Worm (Caenorhabditis elegans) whole organism, young adult: ENCODE results near the gene rop-1.

Experiments
- B0035.1 ChIP-seq: sonication (generic microtip); optimal IDR thresholded peaks from 2 replicates; lab custom pipeline; 2016; ENCODE audit warnings: missing genetic modification characterization, mild to moderate bottlenecking, missing compliant biosample characterization, missing genotype, missing genetic modification reagents
- D2030.7 ChIP-seq: fragments of 200-800 bp; sonication (Bioruptor generic); IDR thresholded peaks from 2 replicates; pipeline ENCODE4 v1.3.6; 2022; ENCODE audit warnings: missing genetic modification reagents, missing genetic modification characterization, missing compliant biosample characterization
- F23B12.7 ChIP-seq: sonication (generic microtip); optimal IDR thresholded peaks from 2 replicates; lab custom pipeline; 2017; ENCODE audit warnings: missing genetic modification characterization, mild to moderate bottlenecking, missing compliant biosample characterization, antibody characterized with exemption, moderate library complexity; ENCODE audit not compliant: insufficient read depth
- F33H1.4 ChIP-seq: fragments of 200-800 bp; sonication (Bioruptor generic); IDR thresholded peaks from 2 replicates; pipeline ENCODE4 v1.3.6; 2022; ENCODE audit warnings: missing genetic modification reagents, missing genetic modification characterization, missing compliant biosample characterization
- F49E8.2 ChIP-seq: sonication (generic microtip); optimal IDR thresholded peaks from 3 replicates; lab custom pipeline; 2017; ENCODE audit warnings: missing genetic modification characterization, mild to moderate bottlenecking, missing compliant biosample characterization, antibody characterized with exemption, moderate library complexity; ENCODE audit not compliant: insufficient read depth
- F57A8.1 ChIP-seq: fragments of 200-800 bp; sonication (Bioruptor generic); optimal IDR thresholded peaks from 2 replicates; lab custom pipeline; 2018; ENCODE audit warnings: mild to moderate bottlenecking, missing genetic modification characterization, moderate library complexity, missing compliant biosample characterization
- T26A5.8 ChIP-seq: sonication (generic microtip); optimal IDR thresholded peaks from 2 replicates; lab custom pipeline; 2016; ENCODE audit warnings: missing genetic modification characterization, missing compliant biosample characterization
- Y53F4B.3 ChIP-seq: fragments of 200-800 bp; sonication (Bioruptor generic); IDR thresholded peaks from 2 replicates; pipeline ENCODE4 v1.3.6; 2022; ENCODE audit warnings: missing genetic modification reagents, missing genetic modification characterization, missing compliant biosample characterization
- Y56A3A.18 ChIP-seq: fragments of 200-800 bp; sonication (Bioruptor generic); IDR thresholded peaks from 2 replicates; pipeline ENCODE4 v1.3.6; 2022; ENCODE audit warnings: missing genetic modification reagents, missing genetic modification characterization, missing compliant biosample characterization
- Y67H2A.10 ChIP-seq: fragments of 200-800 bp; sonication (Bioruptor generic); conservative IDR thresholded peaks from 2 replicates; pipeline ENCODE4 v1.3.6; 2022; ENCODE audit warnings: missing genetic modification reagents, missing genetic modification characterization, missing compliant biosample characterization
- Y79H2A.3 ChIP-seq: fragments of 200-800 bp; sonication (Bioruptor generic); conservative IDR thresholded peaks from 2 replicates; pipeline ENCODE4 v1.3.6; 2022; ENCODE audit warnings: missing genetic modification reagents, missing genetic modification characterization, missing compliant biosample characterization
- Y95B8A.8 ChIP-seq: fragments of 200-800 bp; sonication (Bioruptor generic); IDR thresholded peaks from 2 replicates; pipeline ENCODE4 v1.3.6; 2022; ENCODE audit warnings: missing genetic modification reagents, missing genetic modification characterization, missing compliant biosample characterization
- akir-1 ChIP-seq: fragments of 200-800 bp; sonication (Bioruptor generic); optimal IDR thresholded peaks from 2 replicates; lab custom pipeline; 2018; ENCODE audit warnings: mild to moderate bottlenecking, missing genetic modification characterization, moderate library complexity, missing compliant biosample characterization
- athp-1 ChIP-seq: sonication (generic microtip); optimal IDR thresholded peaks from 2 replicates; lab custom pipeline; 2017; ENCODE audit warnings: mild to moderate bottlenecking, missing genetic modification characterization, missing compliant biosample characterization
- attf-3 ChIP-seq: fragments of 200-800 bp; sonication (Bioruptor generic); conservative IDR thresholded peaks from 2 replicates; pipeline ENCODE4 v1.3.6; 2022; ENCODE audit warnings: missing genetic modification reagents, missing genetic modification characterization, missing compliant biosample characterization
- ccch-3 ChIP-seq: fragments of 200-800 bp; sonication (Bioruptor generic); optimal IDR thresholded peaks from 2 replicates; lab custom pipeline; 2018; ENCODE audit warnings: mild to moderate bottlenecking, missing genetic modification characterization, missing compliant biosample characterization
- ceh-27 ChIP-seq: fragments of 200-800 bp; sonication (Bioruptor generic); optimal IDR thresholded peaks from 2 replicates; lab custom pipeline; 2018; ENCODE audit warnings: mild to moderate bottlenecking, missing genetic modification characterization, moderate library complexity, missing compliant biosample characterization
- die-1 ChIP-seq: sonication (generic microtip); optimal IDR thresholded peaks from 2 replicates; lab custom pipeline; 2016; ENCODE audit warnings: missing genotype, mild to moderate bottlenecking, missing genetic modification characterization, missing compliant biosample characterization
- dpl-1 ChIP-seq: fragments of 150-350 bp; optimal IDR thresholded peaks from 2 replicates; lab custom pipeline; 2014; ENCODE audit warnings: missing biosample characterization, missing genetic modification reagents, missing genetic modification characterization
- efl-1 ChIP-seq: fragments of 150-350 bp; optimal IDR thresholded peaks from 2 replicates; lab custom pipeline; 2014; ENCODE audit warnings: missing biosample characterization, missing genetic modification reagents, missing genetic modification characterization
- egl-44 ChIP-seq: fragments of 200-800 bp; sonication (Bioruptor generic); IDR thresholded peaks from 2 replicates; pipeline ENCODE4 v1.3.6; 2022; ENCODE audit warnings: missing genetic modification reagents, missing genetic modification characterization, missing compliant biosample characterization
- ets-4 ChIP-seq: fragments of 200-800 bp; sonication (Bioruptor generic); optimal IDR thresholded peaks from 2 replicates; lab custom pipeline; 2018; ENCODE audit warnings: mild to moderate bottlenecking, missing genetic modification characterization, missing compliant biosample characterization
- hlh-12 ChIP-seq: sonication (generic microtip); optimal IDR thresholded peaks from 2 replicates; lab custom pipeline; 2016; ENCODE audit warnings: missing genetic modification characterization, missing compliant biosample characterization
- hlh-26 ChIP-seq: fragments of 200-800 bp; sonication (Bioruptor generic); conservative IDR thresholded peaks from 2 replicates; pipeline ENCODE4 v1.3.6; 2022; ENCODE audit warnings: missing genetic modification reagents, missing genetic modification characterization, missing compliant biosample characterization
- hmg-20 ChIP-seq: fragments of 200-800 bp; sonication (Bioruptor generic); IDR thresholded peaks from 2 replicates; pipeline ENCODE4 v1.3.6; 2022; ENCODE audit warnings: missing genetic modification reagents, missing genetic modification characterization, missing compliant biosample characterization
- hsf-1 ChIP-seq: fragments of 200-800 bp; sonication (Bioruptor generic); IDR thresholded peaks from 2 replicates; pipeline ENCODE4 v1.3.6; 2022; ENCODE audit warnings: missing genetic modification reagents, missing genetic modification characterization, missing compliant biosample characterization
- lag-1 ChIP-seq: fragments of 200-800 bp; sonication (Bioruptor generic); IDR thresholded peaks from 2 replicates; pipeline ENCODE4 v1.3.6; 2022; ENCODE audit warnings: missing genetic modification reagents, missing genetic modification characterization, missing compliant biosample characterization
- let-607 ChIP-seq, 2 experiments: fragments of 200-800 bp in 1 of 2; sonication (Bioruptor generic) in 1 of 2; sonication (generic microtip) in 1 of 2; optimal IDR thresholded peaks; 2 replicates each; lab custom pipeline; 2016 to 2018; ENCODE audit warnings: mild to moderate bottlenecking in 2 of 2, missing compliant biosample characterization in 2 of 2, missing genetic modification characterization in 2 of 2, moderate library complexity in 2 of 2, missing genotype in 1 of 2
- lin-54 ChIP-seq: fragments of 200-800 bp; sonication (Bioruptor generic); optimal IDR thresholded peaks from 2 replicates; lab custom pipeline; 2018; ENCODE audit warnings: mild to moderate bottlenecking, missing genetic modification characterization, missing compliant biosample characterization
- madf-8 ChIP-seq: fragments of 200-800 bp; sonication (Bioruptor generic); conservative IDR thresholded peaks from 2 replicates; pipeline ENCODE4 v1.3.6; 2022; ENCODE audit warnings: missing genetic modification reagents, missing genetic modification characterization, missing compliant biosample characterization
- mcd-1 ChIP-seq: fragments of 200-800 bp; sonication (Bioruptor generic); IDR thresholded peaks from 2 replicates; pipeline ENCODE4 v1.3.6; 2022; ENCODE audit warnings: missing genetic modification reagents, missing genetic modification characterization, missing compliant biosample characterization
- mxl-1 ChIP-seq: sonication (generic microtip); optimal IDR thresholded peaks from 2 replicates; lab custom pipeline; 2016; ENCODE audit warnings: missing genetic modification characterization, missing compliant biosample characterization
- nfya-2 ChIP-seq: fragments of 200-800 bp; sonication (Bioruptor generic); IDR thresholded peaks from 2 replicates; pipeline ENCODE4 v1.3.6; 2022; ENCODE audit warnings: missing genetic modification reagents, missing genetic modification characterization, missing compliant biosample characterization
- nfyb-1 ChIP-seq: fragments of 200-800 bp; sonication (Bioruptor generic); IDR thresholded peaks from 2 replicates; pipeline ENCODE4 v1.3.6; 2022; ENCODE audit warnings: missing genetic modification reagents, missing genetic modification characterization, missing compliant biosample characterization
- nhr-27 ChIP-seq: fragments of 200-800 bp; sonication (Bioruptor generic); optimal IDR thresholded peaks from 2 replicates; lab custom pipeline; 2018; ENCODE audit warnings: mild to moderate bottlenecking, missing genetic modification characterization, moderate library complexity, missing compliant biosample characterization
- nhr-90 ChIP-seq: sonication (generic microtip); optimal IDR thresholded peaks from 2 replicates; lab custom pipeline; 2016; ENCODE audit warnings: missing genotype, mild to moderate bottlenecking, missing genetic modification characterization, missing compliant biosample characterization
- rcor-1 ChIP-seq: fragments of 200-800 bp; sonication (Bioruptor generic); IDR thresholded peaks from 2 replicates; pipeline ENCODE4 v1.3.6; 2022; ENCODE audit warnings: missing genetic modification reagents, missing genetic modification characterization, missing compliant biosample characterization
- rpc-1 ChIP-seq, 2 experiments: fragments of 150-350 bp in 1 of 2; sonication (generic microtip) in 1 of 2; optimal IDR thresholded peaks; 2 replicates each; lab custom pipeline; 2014 to 2018; ENCODE audit warnings: missing biosample characterization in 1 of 2, missing genetic modification characterization in 1 of 2, missing genetic modification reagents in 1 of 2, missing genotype in 1 of 2
- snpc-3.4 ChIP-seq: sonication (generic microtip); optimal IDR thresholded peaks from 2 replicates; lab custom pipeline; 2017; ENCODE audit warnings: missing genetic modification characterization, mild to moderate bottlenecking, missing compliant biosample characterization, antibody characterized with exemption, moderate library complexity, missing genotype, missing genetic modification reagents
- sptf-2 ChIP-seq: fragments of 200-800 bp; sonication (Bioruptor generic); optimal IDR thresholded peaks from 2 replicates; lab custom pipeline; 2018; ENCODE audit warnings: mild to moderate bottlenecking, missing genetic modification characterization, missing compliant biosample characterization
- tbx-9 ChIP-seq: sonication (generic microtip); optimal IDR thresholded peaks from 2 replicates; lab custom pipeline; 2016; ENCODE audit warnings: borderline replicate concordance, missing genetic modification characterization, inconsistent platforms, missing compliant biosample characterization
- tlf-1 ChIP-seq: fragments of 200-800 bp; sonication (Bioruptor generic); optimal IDR thresholded peaks from 2 replicates; lab custom pipeline; 2018; ENCODE audit warnings: mild to moderate bottlenecking, missing genetic modification characterization, missing compliant biosample characterization
- unc-62 ChIP-seq: fragments of 150-350 bp; optimal IDR thresholded peaks from 2 replicates; lab custom pipeline; 2014; ENCODE audit warnings: missing biosample characterization, missing genetic modification reagents, missing genetic modification characterization
- xnd-1 ChIP-seq: sonication (generic microtip); optimal IDR thresholded peaks from 2 replicates; lab custom pipeline; 2016; ENCODE audit warnings: missing genotype, missing genetic modification reagents, missing genetic modification characterization, missing compliant biosample characterization
- ztf-18 ChIP-seq: sonication (generic microtip); optimal IDR thresholded peaks from 2 replicates; lab custom pipeline; 2016; ENCODE audit warnings: missing genotype, mild to moderate bottlenecking, missing genetic modification characterization, missing compliant biosample characterization
- ztf-22 ChIP-seq: fragments of 200-800 bp; sonication (Bioruptor generic); optimal IDR thresholded peaks from 2 replicates; lab custom pipeline; 2018; ENCODE audit warnings: mild to moderate bottlenecking, missing genetic modification characterization, moderate library complexity, missing compliant biosample characterization

rop-1 gene

ce11 chrV:10289743-10290142, 34.9 kb upstream of the rop-1 start, which contains the start of gene B0024.15:
Gene B0024.15, plus strand, starts transcription at chrV:10290043.
- no peak for TF ChIP-seq rcor-1 (GFP tag; lab: Robert Waterston, UW)
- TF ChIP-seq attf-3 (GFP tag; lab: Robert Waterston, UW): no peak
- no peak for TF ChIP-seq mxl-1 (tag; lab: Kevin White, UChicago)
- no peak for TF ChIP-seq xnd-1
- no peak for TF ChIP-seq athp-1
- no peak for TF ChIP-seq die-1 (tag; lab: Kevin White, UChicago)
- TF ChIP-seq nhr-90: no peak
- no peak for TF ChIP-seq F57A8.1
- no peak for TF ChIP-seq T26A5.8 (tag; lab: Kevin White, UChicago)
- TF ChIP-seq Y53F4B.3 (GFP tag; lab: Robert Waterston, UW): no peak
- no peak for TF ChIP-seq efl-1 (GFP tag; lab: Kevin White, UChicago)
- TF ChIP-seq snpc-3.4 (tag; lab: Kevin White, UChicago): no peak
- TF ChIP-seq F33H1.4 (GFP tag; lab: Robert Waterston, UW): no peak
- no peak for TF ChIP-seq B0035.1 (tag; lab: Kevin White, UChicago)
- TF ChIP-seq tbx-9 (tag; lab: Kevin White, UChicago): no peak
- TF ChIP-seq lag-1 (GFP tag; lab: Robert Waterston, UW): no peak
- no peak for TF ChIP-seq ztf-18 (tag; lab: Kevin White, UChicago)
- no peak for TF ChIP-seq ceh-27 (GFP tag; lab: Kevin White, UChicago)

- TF ChIP-seq rpc-1 (optimal IDR thresholded peaks at IDR 0.05; lab: Kevin White, UChicago) (no peak), rpc-1 (tag; optimal IDR thresholded peaks at IDR 0.05; lab: Kevin White, UChicago) (no peak), ccch-3 (GFP tag; lab: Kevin White, UChicago) (no peak), nfya-2 (GFP tag; lab: Robert Waterston, UW) (no peak), F23B12.7 (tag; lab: Kevin White, UChicago) (no peak), hmg-20 (GFP tag; lab: Robert Waterston, UW) (no peak), dpl-1 (GFP tag; lab: Kevin White, UChicago) (no peak), Y67H2A.10 (GFP tag; lab: Robert Waterston, UW) (no peak), ztf-22 (GFP tag; lab: Kevin White, UChicago) (no peak), let-607 (tag; optimal IDR thresholded peaks at IDR 0.05; lab: Kevin White, UChicago) (no peak), unc-62 (GFP tag; lab: Kevin White, UChicago) (no peak), hlh-12 (no peak), egl-44 (GFP tag; lab: Robert Waterston, UW) (no peak), athp-1 (no peak), akir-1 (GFP tag; lab: Kevin White, UChicago) (no peak), lin-54 (GFP tag; lab: Kevin White, UChicago) (no peak), Y56A3A.18 (GFP tag; lab: Robert Waterston, UW) (no peak), nhr-90 (no peak), mcd-1 (no peak), Y79H2A.3 (GFP tag; lab: Robert Waterston, UW) (no peak), ets-4 (no peak)
- TF ChIP-seq, all 124 proteins: peak for 0
Measured at ce11 chrV:10287260-10287659, 32.4 kb upstream of the rop-1 start, which contains the start of gene B0024.3. Gene B0024.3, plus strand, starts transcription at chrV:10287560.

ce11 chrV:10285853-10286252, 31.0 kb upstream of the rop-1 start:
- TF ChIP-seq hlh-26: no peak
- no peak for TF ChIP-seq hlh-12
- no peak for TF ChIP-seq die-1 (tag; lab: Kevin White, UChicago)
- no peak for TF ChIP-seq Y95B8A.8 (GFP tag; lab: Robert Waterston, UW)
- TF ChIP-seq tlf-1 (GFP tag; lab: Kevin White, UChicago): no peak
- TF ChIP-seq dpl-1 (GFP tag; lab: Kevin White, UChicago): no peak
- no peak for TF ChIP-seq F49E8.2 (tag; lab: Kevin White, UChicago)
- TF ChIP-seq nfyb-1 (GFP tag; lab: Robert Waterston, UW): no peak
- no peak for TF ChIP-seq sptf-2 (GFP tag; lab: Kevin White, UChicago)
- no peak for TF ChIP-seq D2030.7 (GFP tag; lab: Robert Waterston, UW)
- no peak for TF ChIP-seq rcor-1 (GFP tag; lab: Robert Waterston, UW)
- TF ChIP-seq hsf-1 (GFP tag; lab: Robert Waterston, UW): no peak
- no peak for TF ChIP-seq F33H1.4 (GFP tag; lab: Robert Waterston, UW)
- TF ChIP-seq madf-8 (GFP tag; lab: Robert Waterston, UW): no peak
- no peak for TF ChIP-seq nhr-27
